Worm (Caenorhabditis elegans) whole organism, young adult: ENCODE results near the gene str-187.

Source experiments
- B0035.1 ChIP-seq: sonication (generic microtip); optimal IDR thresholded peaks from 2 replicates; lab custom pipeline; 2016; ENCODE audit warnings: missing genetic modification characterization, mild to moderate bottlenecking, missing compliant biosample characterization, missing genotype, missing genetic modification reagents
- D2030.7 ChIP-seq: fragments of 200-800 bp; sonication (Bioruptor generic); IDR thresholded peaks from 2 replicates; pipeline ENCODE4 v1.3.6; 2022; ENCODE audit warnings: missing genetic modification reagents, missing genetic modification characterization, missing compliant biosample characterization
- F10E7.11 ChIP-seq: sonication (generic microtip); optimal IDR thresholded peaks from 2 replicates; lab custom pipeline; 2017; ENCODE audit warnings: mild to moderate bottlenecking, missing genetic modification characterization, moderate library complexity, missing compliant biosample characterization
- F22D6.2 ChIP-seq: sonication (generic microtip); optimal IDR thresholded peaks from 2 replicates; lab custom pipeline; 2016; ENCODE audit warnings: mild to moderate bottlenecking, missing genetic modification characterization, missing compliant biosample characterization
- F33H1.4 ChIP-seq: fragments of 200-800 bp; sonication (Bioruptor generic); IDR thresholded peaks from 2 replicates; pipeline ENCODE4 v1.3.6; 2022; ENCODE audit warnings: missing genetic modification reagents, missing genetic modification characterization, missing compliant biosample characterization
- F52B5.7 ChIP-seq: sonication (generic microtip); optimal IDR thresholded peaks from 2 replicates; lab custom pipeline; 2016; ENCODE audit warnings: mild to moderate bottlenecking, missing genetic modification characterization, missing compliant biosample characterization
- F55B11.4 ChIP-seq: sonication (generic microtip); optimal IDR thresholded peaks from 2 replicates; lab custom pipeline; 2016; ENCODE audit warnings: missing compliant biosample characterization, missing genetic modification characterization, borderline replicate concordance; ENCODE audit not compliant: insufficient read depth
- F57A8.1 ChIP-seq: fragments of 200-800 bp; sonication (Bioruptor generic); optimal IDR thresholded peaks from 2 replicates; lab custom pipeline; 2018; ENCODE audit warnings: mild to moderate bottlenecking, missing genetic modification characterization, moderate library complexity, missing compliant biosample characterization
- F57C9.4 ChIP-seq: sonication (generic microtip); optimal IDR thresholded peaks from 2 replicates; lab custom pipeline; 2017; ENCODE audit warnings: mild to moderate bottlenecking, missing genetic modification characterization, missing compliant biosample characterization
- K11D2.4 ChIP-seq: fragments of 200-800 bp; sonication (Bioruptor generic); IDR thresholded peaks from 2 replicates; pipeline ENCODE4 v1.3.6; 2022; ENCODE audit warnings: missing genetic modification reagents, missing genetic modification characterization, missing compliant biosample characterization
- K12H6.12 ChIP-seq: fragments of 200-800 bp; sonication (Bioruptor generic); optimal IDR thresholded peaks from 2 replicates; lab custom pipeline; 2018; ENCODE audit warnings: mild to moderate bottlenecking, missing genetic modification characterization, missing compliant biosample characterization
- T26A5.8 ChIP-seq: sonication (generic microtip); optimal IDR thresholded peaks from 2 replicates; lab custom pipeline; 2016; ENCODE audit warnings: missing genetic modification characterization, missing compliant biosample characterization
- Y53F4B.3 ChIP-seq: fragments of 200-800 bp; sonication (Bioruptor generic); IDR thresholded peaks from 2 replicates; pipeline ENCODE4 v1.3.6; 2022; ENCODE audit warnings: missing genetic modification reagents, missing genetic modification characterization, missing compliant biosample characterization
- Y53G8AR.9 ChIP-seq: fragments of 200-800 bp; sonication (Bioruptor generic); conservative IDR thresholded peaks from 2 replicates; pipeline ENCODE4 v1.3.6; 2022; ENCODE audit warnings: missing genetic modification reagents, missing genetic modification characterization, missing compliant biosample characterization
- Y67H2A.10 ChIP-seq: fragments of 200-800 bp; sonication (Bioruptor generic); conservative IDR thresholded peaks from 2 replicates; pipeline ENCODE4 v1.3.6; 2022; ENCODE audit warnings: missing genetic modification reagents, missing genetic modification characterization, missing compliant biosample characterization
- aptf-2 ChIP-seq: fragments of 200-800 bp; sonication (Bioruptor generic); conservative IDR thresholded peaks from 2 replicates; pipeline ENCODE4 v1.3.6; 2022; ENCODE audit warnings: missing genetic modification reagents, missing genetic modification characterization, missing compliant biosample characterization
- atf-7 ChIP-seq: sonication (generic microtip); optimal IDR thresholded peaks from 2 replicates; lab custom pipeline; 2017; ENCODE audit warnings: mild to moderate bottlenecking, missing genetic modification characterization, missing compliant biosample characterization
- athp-1 ChIP-seq: sonication (generic microtip); optimal IDR thresholded peaks from 2 replicates; lab custom pipeline; 2017; ENCODE audit warnings: mild to moderate bottlenecking, missing genetic modification characterization, missing compliant biosample characterization
- attf-3 ChIP-seq: fragments of 200-800 bp; sonication (Bioruptor generic); conservative IDR thresholded peaks from 2 replicates; pipeline ENCODE4 v1.3.6; 2022; ENCODE audit warnings: missing genetic modification reagents, missing genetic modification characterization, missing compliant biosample characterization
- efl-1 ChIP-seq: fragments of 150-350 bp; optimal IDR thresholded peaks from 2 replicates; lab custom pipeline; 2014; ENCODE audit warnings: missing biosample characterization, missing genetic modification reagents, missing genetic modification characterization
- fkh-3 ChIP-seq: sonication (generic microtip); optimal IDR thresholded peaks from 2 replicates; lab custom pipeline; 2016; ENCODE audit warnings: mild to moderate bottlenecking, missing genetic modification characterization, missing compliant biosample characterization
- hmg-1.2 ChIP-seq: fragments of 200-800 bp; sonication (Bioruptor generic); IDR thresholded peaks from 2 replicates; pipeline ENCODE4 v1.3.6; 2022; ENCODE audit warnings: missing genetic modification reagents, missing genetic modification characterization, missing compliant biosample characterization
- hmg-20 ChIP-seq: fragments of 200-800 bp; sonication (Bioruptor generic); IDR thresholded peaks from 2 replicates; pipeline ENCODE4 v1.3.6; 2022; ENCODE audit warnings: missing genetic modification reagents, missing genetic modification characterization, missing compliant biosample characterization
- lin-26 ChIP-seq: fragments of 200-800 bp; sonication (Bioruptor generic); IDR thresholded peaks from 2 replicates; pipeline ENCODE4 v1.3.6; 2022; ENCODE audit warnings: missing genetic modification reagents, missing genetic modification characterization, missing compliant biosample characterization
- lir-1 ChIP-seq: fragments of 200-800 bp; sonication (Bioruptor generic); conservative IDR thresholded peaks from 2 replicates; pipeline ENCODE4 v1.3.6; 2022; ENCODE audit warnings: missing genetic modification reagents, missing genetic modification characterization, missing compliant biosample characterization
- madf-3 ChIP-seq: fragments of 200-800 bp; sonication (Bioruptor generic); IDR thresholded peaks from 2 replicates; pipeline ENCODE4 v1.3.6; 2022; ENCODE audit warnings: missing genetic modification reagents, missing genetic modification characterization, missing compliant biosample characterization
- madf-6 ChIP-seq: fragments of 200-800 bp; sonication (Bioruptor generic); IDR thresholded peaks from 2 replicates; pipeline ENCODE4 v1.3.6; 2022; ENCODE audit warnings: missing genetic modification reagents, missing genetic modification characterization, missing compliant biosample characterization
- mes-4 ChIP-seq: sonication (generic microtip); optimal IDR thresholded peaks from 2 replicates; lab custom pipeline; 2016; ENCODE audit warnings: missing genotype, missing genetic modification characterization, missing compliant biosample characterization
- nfyb-1 ChIP-seq: fragments of 200-800 bp; sonication (Bioruptor generic); IDR thresholded peaks from 2 replicates; pipeline ENCODE4 v1.3.6; 2022; ENCODE audit warnings: missing genetic modification reagents, missing genetic modification characterization, missing compliant biosample characterization
- nhr-120 ChIP-seq: fragments of 200-800 bp; sonication (Bioruptor generic); IDR thresholded peaks from 2 replicates; pipeline ENCODE4 v1.3.6; 2022; ENCODE audit warnings: missing genetic modification characterization, missing compliant biosample characterization
- nhr-27 ChIP-seq: fragments of 200-800 bp; sonication (Bioruptor generic); optimal IDR thresholded peaks from 2 replicates; lab custom pipeline; 2018; ENCODE audit warnings: mild to moderate bottlenecking, missing genetic modification characterization, moderate library complexity, missing compliant biosample characterization
- nhr-80 ChIP-seq: sonication (generic microtip); optimal IDR thresholded peaks from 2 replicates; lab custom pipeline; 2016; ENCODE audit warnings: missing genetic modification characterization, missing compliant biosample characterization
- nhr-90 ChIP-seq: sonication (generic microtip); optimal IDR thresholded peaks from 2 replicates; lab custom pipeline; 2016; ENCODE audit warnings: missing genotype, mild to moderate bottlenecking, missing genetic modification characterization, missing compliant biosample characterization
- rcor-1 ChIP-seq: fragments of 200-800 bp; sonication (Bioruptor generic); IDR thresholded peaks from 2 replicates; pipeline ENCODE4 v1.3.6; 2022; ENCODE audit warnings: missing genetic modification reagents, missing genetic modification characterization, missing compliant biosample characterization
- rec-8 ChIP-seq, 2 experiments: sonication (generic microtip); optimal IDR thresholded peaks; 2 replicates each; lab custom pipeline; 2016; ENCODE audit warnings: mild to moderate bottlenecking in 2 of 2, missing genetic modification characterization in 2 of 2, missing genetic modification reagents in 2 of 2, missing genotype in 2 of 2, missing biosample characterization in 1 of 2, missing compliant biosample characterization in 1 of 2, moderate library complexity in 1 of 2
- repo-1 ChIP-seq: sonication (generic microtip); optimal IDR thresholded peaks from 2 replicates; lab custom pipeline; 2017; ENCODE audit warnings: mild to moderate bottlenecking, missing genetic modification characterization, missing compliant biosample characterization
- rpc-1 ChIP-seq, 2 experiments: fragments of 150-350 bp in 1 of 2; sonication (generic microtip) in 1 of 2; optimal IDR thresholded peaks; 2 replicates each; lab custom pipeline; 2014 to 2018; ENCODE audit warnings: missing biosample characterization in 1 of 2, missing genetic modification characterization in 1 of 2, missing genetic modification reagents in 1 of 2, missing genotype in 1 of 2
- sea-2 ChIP-seq: fragments of 200-800 bp; sonication (Bioruptor generic); IDR thresholded peaks from 2 replicates; pipeline ENCODE4 v1.3.6; 2022; ENCODE audit warnings: missing genetic modification characterization, missing compliant biosample characterization
- snpc-3.4 ChIP-seq: sonication (generic microtip); optimal IDR thresholded peaks from 2 replicates; lab custom pipeline; 2017; ENCODE audit warnings: missing genetic modification characterization, mild to moderate bottlenecking, missing compliant biosample characterization, antibody characterized with exemption, moderate library complexity, missing genotype, missing genetic modification reagents
- snpc-4 ChIP-seq, 5 experiments: fragments of 150-350 bp in 1 of 5; sonication (generic microtip) in 4 of 5; optimal IDR thresholded peaks; 2 replicates each; lab custom pipeline; 2014 to 2018; ENCODE audit warnings: missing genetic modification characterization in 5 of 5, missing biosample characterization in 3 of 5, antibody characterized with exemption in 2 of 5, mild to moderate bottlenecking in 2 of 5, missing compliant biosample characterization in 2 of 5, missing genotype in 2 of 5, moderate library complexity in 2 of 5, missing genetic modification reagents in 1 of 5
- tlf-1 ChIP-seq: fragments of 200-800 bp; sonication (Bioruptor generic); optimal IDR thresholded peaks from 2 replicates; lab custom pipeline; 2018; ENCODE audit warnings: mild to moderate bottlenecking, missing genetic modification characterization, missing compliant biosample characterization
- zfh-2 ChIP-seq: fragments of 200-800 bp; sonication (Bioruptor generic); conservative IDR thresholded peaks from 2 replicates; pipeline ENCODE4 v1.3.6; 2022; ENCODE audit warnings: missing genetic modification reagents, missing genetic modification characterization, missing compliant biosample characterization
- zim-3 ChIP-seq: sonication (generic microtip); optimal IDR thresholded peaks from 2 replicates; lab custom pipeline; 2017; ENCODE audit warnings: mild to moderate bottlenecking, missing genetic modification characterization, moderate library complexity, missing compliant biosample characterization
- ztf-18 ChIP-seq: sonication (generic microtip); optimal IDR thresholded peaks from 2 replicates; lab custom pipeline; 2016; ENCODE audit warnings: missing genotype, mild to moderate bottlenecking, missing genetic modification characterization, missing compliant biosample characterization
- ztf-6 ChIP-seq: fragments of 200-800 bp; sonication (Bioruptor generic); IDR thresholded peaks from 2 replicates; pipeline ENCODE4 v1.3.6; 2022; ENCODE audit warnings: missing genetic modification reagents, missing genetic modification characterization, missing compliant biosample characterization

str-187 gene

DNA sequence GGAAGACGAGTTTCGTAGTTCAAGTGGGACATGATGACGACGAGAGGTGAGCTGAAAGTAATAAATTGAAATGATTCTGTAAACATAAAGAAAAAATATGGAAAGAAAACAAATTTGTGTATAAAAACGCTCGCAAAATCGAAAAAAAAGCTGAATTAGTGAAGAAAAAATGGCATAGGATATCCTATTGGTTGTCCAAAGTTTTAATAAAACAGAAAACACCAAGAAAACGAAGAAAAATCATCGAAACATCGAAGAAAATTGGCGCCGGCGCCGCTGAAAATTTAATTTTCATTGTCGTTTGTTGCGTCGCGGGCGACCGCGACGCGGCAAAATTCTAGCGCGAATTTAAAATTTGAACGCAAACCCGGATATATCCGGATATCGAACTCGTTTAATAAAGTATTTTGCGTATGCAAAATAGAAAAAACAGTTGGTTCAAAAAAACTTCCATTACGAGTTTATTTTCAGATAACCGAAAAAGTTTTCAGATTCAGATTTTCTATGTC, 8.3 kb downstream of the str-187 start, which contains the start of gene gln-5 (continued):
- TF ChIP-seq F57C9.4 (tag; lab: Kevin White, UChicago) (no peak), mes-4 (tag; lab: Kevin White, UChicago) (no peak), ztf-18 (tag; lab: Kevin White, UChicago) (no peak), lin-26 (GFP tag; lab: Robert Waterston, UW) (no peak), rec-8 (tag; optimal IDR thresholded peaks at IDR 0.05; lab: Kevin White, UChicago) (no peak), zim-3 (tag; lab: Kevin White, UChicago) (no peak), fkh-3 (tag; lab: Kevin White, UChicago) (no peak), Y53G8AR.9 (GFP tag; lab: Robert Waterston, UW) (no peak), F57A8.1 (GFP tag; lab: Kevin White, UChicago) (no peak), hmg-1.2 (GFP tag; lab: Robert Waterston, UW) (peak; percentile 52; the same call in 1 of the 2 replicates), athp-1 (tag; lab: Kevin White, UChicago) (peak; percentile 16), rcor-1 (GFP tag; lab: Robert Waterston, UW) (peak; percentile 77), aptf-2 (GFP tag; lab: Robert Waterston, UW) (no peak), zfh-2 (no peak), lir-1 (GFP tag; lab: Robert Waterston, UW) (no peak; the same call in 1 of the 2 replicates), K12H6.12 (tag; lab: Kevin White, UChicago) (no peak), tlf-1 (GFP tag; lab: Kevin White, UChicago) (peak; percentile 90), Y53F4B.3 (GFP tag; lab: Robert Waterston, UW) (no peak), nhr-27 (tag; lab: Kevin White, UChicago) (no peak), rpc-1 (optimal IDR thresholded peaks at IDR 0.05; lab: Kevin White, UChicago) (no peak), rpc-1 (tag; optimal IDR thresholded peaks at IDR 0.05; lab: Kevin White, UChicago) (no peak), snpc-4 (GFP tag; optimal IDR thresholded peaks at IDR 0.05; lab: Kevin White, UChicago) (peak; percentile 35), snpc-4 (tag; optimal IDR thresholded peaks at IDR 0.05; lab: Kevin White, UChicago) (peak in 3 of 4 experiments; percentile 16 to 76 (median 71)), madf-6 (GFP tag; lab: Robert Waterston, UW) (peak; percentile 98), snpc-3.4 (peak; percentile 82), T26A5.8 (tag; lab: Kevin White, UChicago) (no peak), efl-1 (peak; percentile 97), F10E7.11 (tag; lab: Kevin White, UChicago) (no peak), attf-3 (no peak), Y67H2A.10 (no peak), ztf-6 (GFP tag; lab: Robert Waterston, UW) (no peak), atf-7 (no peak), madf-3 (peak; percentile 96), F22D6.2 (tag; lab: Kevin White, UChicago) (no peak), repo-1 (tag; lab: Kevin White, UChicago) (no peak), B0035.1 (tag; lab: Kevin White, UChicago) (no peak), hmg-20 (GFP tag; lab: Robert Waterston, UW) (no peak), sea-2 (GFP tag; lab: Robert Waterston, UW) (no peak)

ce11 chrIV:17275281-17275680, 9.9 kb downstream of the str-187 start, which contains the start of gene lhfp-4:
Gene lhfp-4, plus strand, starts transcription at chrIV:17275581.
- TF ChIP-seq nfyb-1 (GFP tag; lab: Robert Waterston, UW): no peak
- TF ChIP-seq F55B11.4 (tag; lab: Kevin White, UChicago): no peak
- no peak for TF ChIP-seq nhr-120 (GFP tag; lab: Robert Waterston, UW)
- TF ChIP-seq D2030.7: no peak
- no peak for TF ChIP-seq K11D2.4
- no peak for TF ChIP-seq F33H1.4 (GFP tag; lab: Robert Waterston, UW)
- TF ChIP-seq nhr-90 (tag; lab: Kevin White, UChicago): no peak
- TF ChIP-seq F52B5.7 (tag; lab: Kevin White, UChicago): no peak
- TF ChIP-seq zim-3 (tag; lab: Kevin White, UChicago): no peak
- TF ChIP-seq Y67H2A.10: no peak
- no peak for TF ChIP-seq nhr-80 (tag; lab: Kevin White, UChicago)
